Fruit fly (Drosophila melanogaster): ENCODE measurements around the gene Trl.
A peak's percentile ranks its signal among the peaks of the same experiment; 100 is the strongest.

The Trl gene

DNA sequence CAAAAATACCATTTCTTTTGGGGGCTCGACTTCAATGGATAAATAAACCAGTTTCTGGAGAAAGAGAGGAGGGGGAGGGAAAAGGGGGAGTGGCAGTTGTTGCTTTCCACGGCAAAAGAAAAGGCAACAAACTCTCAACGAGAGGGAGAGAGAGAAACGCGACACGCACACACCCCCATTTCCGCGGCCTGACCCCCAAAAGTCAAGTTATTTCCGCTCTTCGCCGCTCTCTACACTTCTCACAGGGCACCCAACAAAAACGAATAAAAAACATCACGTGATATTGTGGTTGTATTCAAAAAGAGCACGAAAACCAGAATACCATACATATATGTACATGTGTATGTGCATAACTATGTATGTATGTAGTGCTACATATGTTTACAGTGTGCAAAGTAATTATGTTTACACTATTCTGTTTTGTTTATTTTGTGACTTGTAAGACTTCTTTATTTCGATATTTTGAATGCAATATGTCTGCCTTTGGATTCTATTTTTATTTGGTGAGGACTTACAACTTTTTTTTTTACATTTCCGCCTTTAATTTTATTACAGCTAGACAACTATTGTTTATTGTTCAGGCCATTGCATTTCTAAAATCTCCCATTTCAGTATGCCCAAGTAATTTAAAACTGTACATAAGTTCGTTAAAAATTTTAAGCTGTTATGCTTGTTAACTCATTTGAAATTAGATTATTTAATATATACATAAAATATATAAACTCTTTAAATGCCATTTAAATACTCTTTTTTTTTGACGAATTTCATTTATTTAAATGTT is 20.4 kb upstream of the Trl start (continued):
- no peak for TF ChIP-seq CrebA (GFP tag; optimal IDR thresholded peaks at IDR 0.05; ENCODE audit: borderline replicate concordance)
- TF ChIP-seq Hr78 (GFP tag; optimal IDR thresholded peaks at IDR 0.05): no peak
- no peak for TF ChIP-seq jim (GFP tag; optimal IDR thresholded peaks at IDR 0.05)
- TF ChIP-seq Dif (GFP tag; optimal IDR thresholded peaks at IDR 0.05; ENCODE audit: partially characterized antibody): peak; percentile 61
- no peak for TF ChIP-seq Jra (GFP tag; optimal IDR thresholded peaks at IDR 0.05)
- no peak for TF ChIP-seq N (GFP tag; optimal IDR thresholded peaks at IDR 0.05)
- TF ChIP-seq Hnf4 (GFP tag; optimal IDR thresholded peaks at IDR 0.05): peak; percentile 36
- TF ChIP-seq CG32264 (GFP tag; optimal IDR thresholded peaks at IDR 0.05): no peak
- no peak for TF ChIP-seq pan (optimal IDR thresholded peaks at IDR 0.05)
- peak in 1 of 2 experiments; percentile 36 for TF ChIP-seq foxo (GFP tag; optimal IDR thresholded peaks at IDR 0.05)

DNA sequence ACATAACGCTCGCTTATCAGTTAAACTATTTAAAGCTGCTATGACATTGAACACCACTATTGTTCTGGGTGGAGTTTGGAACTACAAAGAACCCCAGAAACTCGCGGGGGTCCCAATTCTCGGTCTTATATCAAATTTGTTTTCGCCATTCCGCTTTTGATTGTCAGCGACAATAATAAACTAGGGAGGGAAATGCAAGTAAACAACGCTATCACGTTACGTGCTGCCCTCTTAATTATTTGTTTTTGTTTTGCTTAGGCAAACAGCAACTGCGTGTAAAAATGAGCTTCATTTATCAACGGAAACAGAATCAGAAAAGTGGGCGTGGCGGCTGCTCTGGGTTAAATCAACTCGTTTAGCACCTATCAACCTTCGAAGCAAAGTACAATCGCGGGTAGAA is 19.3 kb upstream of the Trl start:
- TF ChIP-seq rgr (GFP tag; optimal IDR thresholded peaks at IDR 0.05): peak; percentile 29
- TF ChIP-seq Jra (GFP tag; optimal IDR thresholded peaks at IDR 0.05): no peak

DNA sequence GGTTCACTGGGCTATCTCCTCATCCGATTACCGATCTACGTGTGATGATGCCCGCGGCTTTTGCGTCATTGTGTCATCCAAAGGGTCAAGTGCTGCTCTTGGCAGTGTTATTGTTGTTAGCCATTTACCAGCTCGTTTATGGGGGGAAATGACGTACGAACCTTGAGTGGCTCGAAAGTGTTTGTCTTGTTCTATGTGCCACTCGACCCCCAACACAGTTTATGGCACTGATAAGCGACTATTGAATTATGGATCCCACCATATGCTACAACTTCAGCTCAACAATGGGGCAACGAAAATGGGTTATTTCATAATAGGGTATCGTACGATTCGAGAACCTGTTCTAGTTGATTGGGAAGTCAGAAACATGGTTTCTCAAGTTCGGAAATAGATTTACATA is 18.4 kb upstream of the Trl start:
- TF ChIP-seq CG9705 (GFP tag; optimal IDR thresholded peaks at IDR 0.05) (no peak), Sp1 (GFP tag; optimal IDR thresholded peaks at IDR 0.05) (no peak), sage (GFP tag; optimal IDR thresholded peaks at IDR 0.05) (no peak), CG32264 (GFP tag; optimal IDR thresholded peaks at IDR 0.05) (no peak), dmrt93B (GFP tag; optimal IDR thresholded peaks at IDR 0.05) (no peak), Hnf4 (GFP tag; optimal IDR thresholded peaks at IDR 0.05) (no peak), pan (optimal IDR thresholded peaks at IDR 0.05) (no peak), jim (GFP tag; optimal IDR thresholded peaks at IDR 0.05) (no peak), GATAd (GFP tag; optimal IDR thresholded peaks at IDR 0.05) (no peak), Vsx2 (GFP tag; optimal IDR thresholded peaks at IDR 0.05; ENCODE audit: partially characterized antibody) (no peak), usp (GFP tag; optimal IDR thresholded peaks at IDR 0.05) (no peak), foxo (GFP tag; optimal IDR thresholded peaks at IDR 0.05) (no peak), CrebA (GFP tag; optimal IDR thresholded peaks at IDR 0.05; ENCODE audit: borderline replicate concordance) (no peak)

DNA sequence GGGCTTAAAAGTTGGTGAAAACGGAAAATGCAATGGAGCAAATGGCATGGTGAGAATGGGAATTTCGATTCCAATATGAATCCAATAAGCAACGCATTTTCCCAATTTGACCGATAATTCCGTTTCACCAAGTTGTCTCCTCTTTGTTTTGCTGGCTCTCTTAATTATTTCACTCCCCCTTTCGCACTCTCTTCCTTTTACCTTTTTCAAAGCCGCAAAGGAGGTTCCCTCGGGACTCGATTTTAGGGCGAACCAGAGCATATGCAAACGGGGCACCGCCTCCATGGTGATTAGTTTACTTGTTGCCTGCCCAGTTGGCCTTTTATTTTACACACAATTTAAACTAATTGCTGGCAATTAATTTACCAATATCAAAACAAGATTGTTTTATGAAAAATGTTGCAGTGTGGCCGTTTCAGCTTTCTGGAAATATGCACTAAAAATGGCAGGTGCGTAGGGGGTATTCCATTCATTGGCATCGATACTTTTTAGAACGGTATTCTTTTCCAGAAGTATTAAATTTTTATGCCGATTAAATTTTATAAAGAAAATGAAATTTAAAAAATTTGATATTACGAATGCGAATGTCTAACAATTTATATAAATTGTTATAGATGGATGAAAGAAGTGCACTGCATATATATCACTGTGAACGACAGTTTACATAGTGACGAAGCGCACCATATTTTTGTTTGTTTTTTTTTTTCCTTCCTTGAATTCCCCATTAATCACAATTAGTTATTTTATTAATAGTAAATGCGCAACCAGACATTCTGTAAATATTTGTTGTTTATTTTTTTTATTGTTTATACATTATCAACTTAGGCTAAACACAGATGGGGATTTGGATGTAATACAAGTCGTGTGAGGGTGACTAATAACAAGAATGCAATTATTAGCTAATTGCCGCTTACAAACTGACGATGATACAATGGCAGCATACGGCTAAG is 15.1 kb upstream of the Trl start, which contains the start of gene mop:
Gene mop (minus strand): TSS at position 419 of the 950 bp plus-strand sequence.
- no peak for TF ChIP-seq Rel (GFP tag; optimal IDR thresholded peaks at IDR 0.05)
- TF ChIP-seq Rel (tag; optimal IDR thresholded peaks at IDR 0.05): peak; percentile 1
- TF ChIP-seq HLH106 (tag; optimal IDR thresholded peaks at IDR 0.05): no peak
- peak; percentile 19 for TF ChIP-seq sv (GFP tag; optimal IDR thresholded peaks at IDR 0.05)
- TF ChIP-seq tai (GFP tag; optimal IDR thresholded peaks at IDR 0.05): no peak
- no peak for TF ChIP-seq brk (GFP tag; optimal IDR thresholded peaks at IDR 0.05)
- TF ChIP-seq lola (GFP tag; optimal IDR thresholded peaks at IDR 0.05): no peak
- no peak for TF ChIP-seq Vsx2 (GFP tag; optimal IDR thresholded peaks at IDR 0.05; ENCODE audit: partially characterized antibody)
- TF ChIP-seq psq (GFP tag; optimal IDR thresholded peaks at IDR 0.05): no peak

DNA sequence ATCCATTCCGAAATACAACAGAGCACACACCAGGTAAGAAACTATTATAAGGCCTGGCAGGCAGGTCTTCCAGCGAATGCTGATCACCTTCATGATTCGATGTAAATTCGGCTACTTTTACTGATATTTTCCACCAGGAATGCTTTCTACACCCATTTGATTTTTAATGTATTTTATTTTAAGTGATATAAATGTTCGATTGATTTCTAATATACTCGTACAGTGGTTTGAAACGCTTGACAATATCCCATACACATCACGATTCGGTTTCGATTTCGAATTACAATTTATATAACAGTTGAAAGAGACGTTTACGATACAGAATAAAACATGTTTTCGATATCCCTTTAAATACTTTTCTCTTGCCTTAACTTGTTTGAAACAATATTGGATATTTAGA is 8.3 kb upstream of the Trl start, which contains the start of gene Mgat4b:
Gene Mgat4b (minus strand): TSS at position 101 of the 400 bp plus-strand sequence.
- TF ChIP-seq sage (GFP tag; optimal IDR thresholded peaks at IDR 0.05) (no peak), OdsH (GFP tag; optimal IDR thresholded peaks at IDR 0.05) (no peak), brk (GFP tag; optimal IDR thresholded peaks at IDR 0.05) (no peak), CG32264 (GFP tag; optimal IDR thresholded peaks at IDR 0.05) (no peak), psq (GFP tag; optimal IDR thresholded peaks at IDR 0.05) (no peak), Rel (GFP tag; optimal IDR thresholded peaks at IDR 0.05) (no peak), Rel (tag; optimal IDR thresholded peaks at IDR 0.05) (no peak), Sp1 (GFP tag; optimal IDR thresholded peaks at IDR 0.05) (no peak), CrebA (GFP tag; optimal IDR thresholded peaks at IDR 0.05; ENCODE audit: borderline replicate concordance) (no peak), woc (GFP tag; optimal IDR thresholded peaks at IDR 0.05) (no peak), pan (optimal IDR thresholded peaks at IDR 0.05) (no peak)

Data from whole organism, wandering third instar larva.